Fruit fly (Drosophila melanogaster) whole organism, adult: Measurements from ENCODE around the gene Shawl.

Experiments used
- CG11617 ChIP-seq: fragments of 200-800 bp; sonication (Bioruptor generic); optimal IDR thresholded peaks from 2 replicates; lab custom pipeline; 2017; ENCODE audit warnings: mild to moderate bottlenecking, missing biosample characterization, missing genetic modification reagents, missing genetic modification characterization
- CG14711 ChIP-seq: fragments of 200-800 bp; sonication (Bioruptor generic); optimal IDR thresholded peaks from 2 replicates; lab custom pipeline; 2018; ENCODE audit warnings: missing biosample characterization, mild to moderate bottlenecking, missing genetic modification characterization, moderate library complexity
- CG1620 ChIP-seq: fragments of 200-800 bp; sonication (Bioruptor generic); optimal IDR thresholded peaks from 2 replicates; lab custom pipeline; 2016; ENCODE audit warnings: missing biosample characterization, missing genetic modification characterization
- CG5204 ChIP-seq: fragments of 200-800 bp; sonication (Bioruptor generic); optimal IDR thresholded peaks from 2 replicates; lab custom pipeline; 2016; ENCODE audit warnings: missing biosample characterization, missing genetic modification characterization
- CG7045 ChIP-seq: fragments of 200-800 bp; sonication (Bioruptor generic); optimal IDR thresholded peaks from 2 replicates; lab custom pipeline; 2017; ENCODE audit warnings: missing biosample characterization, mild to moderate bottlenecking, missing genetic modification characterization
- CG7101 ChIP-seq: fragments of 200-800 bp; sonication (Bioruptor generic); optimal IDR thresholded peaks from 2 replicates; lab custom pipeline; 2018; ENCODE audit warnings: missing biosample characterization, mild to moderate bottlenecking, missing genetic modification characterization, moderate library complexity
- Crg-1 ChIP-seq: fragments of 200-800 bp; sonication (Bioruptor generic); optimal IDR thresholded peaks from 2 replicates; lab custom pipeline; 2016; ENCODE audit warnings: missing biosample characterization, missing genetic modification characterization
- Hr96 ChIP-seq: fragments of 200-800 bp; sonication (Bioruptor generic); optimal IDR thresholded peaks from 2 replicates; lab custom pipeline; 2016; ENCODE audit warnings: missing biosample characterization, missing genetic modification characterization
- bab1 ChIP-seq: fragments of 200-800 bp; sonication (Bioruptor generic); optimal IDR thresholded peaks from 3 replicates; lab custom pipeline; 2019; ENCODE audit warnings: missing biosample characterization, mild to moderate bottlenecking, missing genetic modification characterization, moderate library complexity
- ovo ChIP-seq: fragments of 200-800 bp; sonication (Bioruptor generic); optimal IDR thresholded peaks from 2 replicates; lab custom pipeline; 2016; ENCODE audit warnings: missing biosample characterization, missing genetic modification characterization
- pad ChIP-seq: fragments of 200-800 bp; sonication (Bioruptor generic); optimal IDR thresholded peaks from 3 replicates; lab custom pipeline; 2017; ENCODE audit warnings: missing biosample characterization, missing genetic modification characterization, mild to moderate bottlenecking, moderate library complexity, missing genetic modification reagents
- tj ChIP-seq: fragments of 200-800 bp; sonication (Bioruptor generic); optimal IDR thresholded peaks from 3 replicates; lab custom pipeline; 2017; ENCODE audit warnings: missing biosample characterization, mild to moderate bottlenecking, missing genetic modification characterization, moderate library complexity
- toe ChIP-seq: fragments of 200-800 bp; sonication (Bioruptor generic); optimal IDR thresholded peaks from 2 replicates; lab custom pipeline; 2016; ENCODE audit warnings: missing biosample characterization, missing genetic modification characterization

DNA sequence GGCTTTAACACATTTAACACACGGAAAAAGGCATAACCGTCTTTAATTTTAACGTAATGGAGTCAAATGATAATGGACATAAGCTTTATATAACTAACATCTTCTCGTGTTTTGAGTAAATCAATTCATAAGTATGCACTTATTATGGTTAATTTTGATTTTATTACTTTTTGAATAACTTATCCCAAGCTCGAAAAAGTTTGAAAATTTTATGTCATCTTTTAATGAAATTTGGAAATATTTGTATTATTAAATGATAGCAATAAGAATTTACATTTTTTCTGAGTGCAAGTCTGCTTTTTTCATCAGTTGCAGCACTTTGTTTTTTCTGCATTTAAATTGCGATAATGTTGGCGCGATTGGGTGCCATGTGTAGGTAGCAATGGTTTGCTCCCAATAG lies 32.9 kb upstream of the Shawl start:
- TF ChIP-seq Crg-1 (GFP tag; lab: Kevin White, UChicago) (no peak), CG7101 (no peak), tj (GFP tag; lab: Kevin White, UChicago) (peak; percentile 58), Hr96 (GFP tag; lab: Kevin White, UChicago) (no peak), CG14711 (tag; lab: Kevin White, UChicago) (no peak), CG7045 (GFP tag; lab: Kevin White, UChicago) (no peak), toe (GFP tag; lab: Kevin White, UChicago) (no peak), bab1 (GFP tag; lab: Kevin White, UChicago) (no peak), CG1620 (no peak), pad (GFP tag; lab: Kevin White, UChicago) (peak; percentile 9), CG5204 (no peak), ovo (no peak), CG11617 (GFP tag; lab: Kevin White, UChicago) (no peak)
